Worm (Caenorhabditis elegans) whole organism, L2 larva: ENCODE data around the gene ZK355.2.

Experiments used
- blmp-1 ChIP-seq: sonication (generic microtip); optimal IDR thresholded peaks from 2 replicates; lab custom pipeline; 2017; ENCODE audit warnings: missing genetic modification characterization, mild to moderate bottlenecking, missing compliant biosample characterization, antibody characterized with exemption, moderate library complexity; ENCODE audit not compliant: insufficient read depth
- egl-27 ChIP-seq: sonication (generic microtip); optimal IDR thresholded peaks from 3 replicates; lab custom pipeline; 2017; ENCODE audit warnings: missing biosample characterization, missing genetic modification reagents, missing genetic modification characterization
- mdl-1 ChIP-seq, 2 experiments: fragments of 150-350 bp in 1 of 2; sonication (generic microtip) in 1 of 2; optimal IDR thresholded peaks; 2 replicates each; lab custom pipeline; 2017; ENCODE audit warnings: missing biosample characterization in 2 of 2, missing genetic modification characterization in 2 of 2
- skn-1 ChIP-seq: sonication (generic microtip); optimal IDR thresholded peaks from 2 replicates; lab custom pipeline; 2017; ENCODE audit warnings: missing biosample characterization, missing genetic modification characterization
- snpc-4 ChIP-seq: fragments of 150-350 bp; optimal IDR thresholded peaks from 2 replicates; lab custom pipeline; 2014; ENCODE audit warnings: missing biosample characterization, missing genetic modification characterization
- unc-39 ChIP-seq: fragments of 150-350 bp; optimal IDR thresholded peaks from 2 replicates; lab custom pipeline; 2014; ENCODE audit warnings: missing biosample characterization, missing genetic modification characterization
- zag-1 ChIP-seq: fragments of 150-350 bp; optimal IDR thresholded peaks from 2 replicates; lab custom pipeline; 2014; ENCODE audit warnings: missing biosample characterization, missing genetic modification characterization

DNA sequence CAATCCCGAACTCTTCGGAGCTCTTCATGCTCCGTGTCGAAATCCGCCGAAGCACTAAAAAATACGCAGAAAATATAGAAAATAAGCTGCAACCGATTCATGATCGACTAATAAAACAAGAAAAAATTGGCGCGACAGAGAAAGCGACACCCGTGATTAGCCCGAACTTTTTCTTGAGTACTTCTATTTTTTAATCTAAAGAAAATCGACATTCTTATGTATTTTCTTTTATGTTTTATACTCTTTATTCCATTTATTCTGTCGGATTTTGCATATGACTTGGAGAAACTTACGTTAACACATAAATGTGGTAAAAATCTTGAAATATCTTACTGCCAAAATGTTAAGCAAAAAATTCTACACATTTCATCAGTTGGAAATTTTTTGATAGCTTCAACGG is 20.2 kb downstream of the ZK355.2 start, which contains the start of the genes irld-50 and irld-49:
- no peak for TF ChIP-seq unc-39 (tag; lab: Kevin White, UChicago)
- no peak for TF ChIP-seq snpc-4 (tag; lab: Kevin White, UChicago)
- TF ChIP-seq mdl-1 (tag; optimal IDR thresholded peaks at IDR 0.05; lab: Kevin White, UChicago) = no peak
- no peak for TF ChIP-seq zag-1 (tag; lab: Kevin White, UChicago)
- TF ChIP-seq blmp-1 (tag; lab: Kevin White, UChicago) = no peak
- TF ChIP-seq egl-27 (tag; lab: Kevin White, UChicago) = no peak
- TF ChIP-seq skn-1 = no peak
